Fruit fly (Drosophila melanogaster) whole organism, pupa: Measurements from ENCODE around the gene Duox.

Experiments used
- CG10348 ChIP-seq: fragments of 200-800 bp; sonication (Bioruptor generic); IDR thresholded peaks from 2 replicates; pipeline ENCODE4 v1.3.6; 2022; ENCODE audit warnings: missing biosample characterization, missing genetic modification characterization
- CG12605 ChIP-seq: fragments of 200-800 bp; sonication (Bioruptor generic); IDR thresholded peaks from 2 replicates; pipeline ENCODE4 v1.3.6; 2022; ENCODE audit warnings: missing biosample characterization, missing genetic modification characterization
- CG13204 ChIP-seq: fragments of 200-800 bp; sonication (Bioruptor generic); optimal IDR thresholded peaks from 2 replicates; lab custom pipeline; 2018; ENCODE audit warnings: missing biosample characterization, mild to moderate bottlenecking, missing genetic modification characterization, moderate library complexity
- CG14655 ChIP-seq: fragments of 200-800 bp; sonication (Bioruptor generic); optimal IDR thresholded peaks from 3 replicates; lab custom pipeline; 2017; ENCODE audit warnings: mild to moderate bottlenecking, missing biosample characterization, missing genetic modification reagents, missing genetic modification characterization
- CG15710 ChIP-seq: fragments of 200-800 bp; sonication (Bioruptor generic); optimal IDR thresholded peaks from 2 replicates; lab custom pipeline; 2018; ENCODE audit warnings: missing biosample characterization, mild to moderate bottlenecking, missing genetic modification characterization, moderate library complexity
- CG17806 ChIP-seq: fragments of 200-800 bp; sonication (Bioruptor generic); optimal IDR thresholded peaks from 2 replicates; lab custom pipeline; 2018; ENCODE audit warnings: missing biosample characterization, mild to moderate bottlenecking, missing genetic modification characterization, moderate library complexity
- CG32121 ChIP-seq: fragments of 200-800 bp; sonication (Bioruptor generic); IDR thresholded peaks from 2 replicates; pipeline ENCODE4 v1.3.6; 2022; ENCODE audit warnings: missing biosample characterization, missing genetic modification characterization
- CG34367 ChIP-seq: fragments of 200-800 bp; sonication (Bioruptor generic); optimal IDR thresholded peaks from 2 replicates; lab custom pipeline; 2018; ENCODE audit warnings: missing biosample characterization, mild to moderate bottlenecking, missing genetic modification characterization
- CG4496 ChIP-seq: fragments of 200-800 bp; sonication (Bioruptor generic); IDR thresholded peaks from 3 replicates; pipeline ENCODE4 v1.3.6; 2022; ENCODE audit warnings: missing biosample characterization, missing genetic modification characterization
- CG8159 ChIP-seq: fragments of 200-800 bp; sonication (Bioruptor generic); optimal IDR thresholded peaks from 3 replicates; lab custom pipeline; 2018; ENCODE audit warnings: missing biosample characterization, mild to moderate bottlenecking, missing genetic modification characterization, moderate library complexity
- CG8301 ChIP-seq: fragments of 200-800 bp; sonication (Bioruptor generic); optimal IDR thresholded peaks from 2 replicates; lab custom pipeline; 2018; ENCODE audit warnings: missing biosample characterization, mild to moderate bottlenecking, missing genetic modification characterization
- CG9948 ChIP-seq: fragments of 200-800 bp; sonication (Bioruptor generic); optimal IDR thresholded peaks from 2 replicates; lab custom pipeline; 2018; ENCODE audit warnings: missing biosample characterization, mild to moderate bottlenecking, missing genetic modification characterization, moderate library complexity
- D1 ChIP-seq: fragments of 200-800 bp; sonication (Bioruptor generic); optimal IDR thresholded peaks from 2 replicates; lab custom pipeline; 2018; ENCODE audit warnings: missing biosample characterization, mild to moderate bottlenecking, missing genetic modification characterization, moderate library complexity
- EcR ChIP-seq: fragments of 200-800 bp; sonication (Bioruptor generic); optimal IDR thresholded peaks from 3 replicates; lab custom pipeline; 2019; ENCODE audit warnings: missing biosample characterization, missing genetic modification characterization, mild to moderate bottlenecking, moderate library complexity, missing genetic modification reagents
- Ets98B ChIP-seq: fragments of 200-800 bp; sonication (Bioruptor generic); IDR thresholded peaks from 2 replicates; pipeline ENCODE4 v1.3.6; 2022; ENCODE audit warnings: missing biosample characterization, missing genetic modification characterization
- Pif1A ChIP-seq: fragments of 200-800 bp; sonication (Bioruptor generic); optimal IDR thresholded peaks from 3 replicates; lab custom pipeline; 2016; ENCODE audit warnings: missing biosample characterization, missing genetic modification characterization
- Pif1B ChIP-seq: fragments of 200-800 bp; sonication (Bioruptor generic); optimal IDR thresholded peaks from 3 replicates; lab custom pipeline; 2016; ENCODE audit warnings: missing biosample characterization, missing genetic modification characterization
- Snoo ChIP-seq: fragments of 200-800 bp; sonication (Bioruptor generic); optimal IDR thresholded peaks from 3 replicates; lab custom pipeline; 2017; ENCODE audit warnings: missing biosample characterization, mild to moderate bottlenecking, missing genetic modification characterization, inconsistent platforms
- fd96Ca ChIP-seq: fragments of 200-800 bp; sonication (Bioruptor generic); IDR thresholded peaks from 3 replicates; pipeline ENCODE4 v1.3.6; 2022; ENCODE audit warnings: missing biosample characterization, missing genetic modification characterization
- gl ChIP-seq: fragments of 200-800 bp; sonication (Bioruptor generic); optimal IDR thresholded peaks from 2 replicates; lab custom pipeline; 2018; ENCODE audit warnings: missing biosample characterization, mild to moderate bottlenecking, missing genetic modification characterization
- rn ChIP-seq: fragments of 200-800 bp; sonication (Bioruptor generic); IDR thresholded peaks from 2 replicates; pipeline ENCODE4 v1.3.6; 2022; ENCODE audit warnings: missing biosample characterization, missing genetic modification characterization

The Duox gene

dm6 chr2L:2769476-2770185 is 60.4 kb downstream of the Duox start, which contains the start of the genes colt and HINT1:
Gene colt, minus strand, starts transcription at chr2L:2770069.
Gene HINT1, plus strand, starts transcription at chr2L:2770135.
- TF ChIP-seq Ets98B (GFP tag; lab: Robert Waterston, UW): peak; percentile 55
- TF ChIP-seq Pif1A (GFP tag; lab: Kevin White, UChicago): peak; percentile 91
- no peak for TF ChIP-seq rn (GFP tag; lab: Robert Waterston, UW)
- peak; percentile 93 for TF ChIP-seq CG13204 (GFP tag; lab: Kevin White, UChicago)
- TF ChIP-seq CG14655 (GFP tag; lab: Kevin White, UChicago): peak; percentile 88
- no peak for TF ChIP-seq D1 (tag; lab: Kevin White, UChicago)
- TF ChIP-seq Pif1B (GFP tag; lab: Kevin White, UChicago): peak; percentile 87
- TF ChIP-seq CG17806 (tag; lab: Kevin White, UChicago): peak; percentile 66
- peak; percentile 77 for TF ChIP-seq CG8159 (tag; lab: Kevin White, UChicago)
- peak; percentile 97 for TF ChIP-seq gl
- peak; percentile 51 for TF ChIP-seq CG15710 (tag; lab: Kevin White, UChicago)
- TF ChIP-seq CG10348 (GFP tag; lab: Robert Waterston, UW): no peak
- peak; percentile 57 for TF ChIP-seq CG9948 (tag; lab: Kevin White, UChicago)
- peak; percentile 78 for TF ChIP-seq CG4496 (GFP tag; lab: Robert Waterston, UW)
- peak; percentile 82 for TF ChIP-seq CG8301
- peak; percentile 16; the same call in 1 of the 3 replicates for TF ChIP-seq fd96Ca (GFP tag; lab: Robert Waterston, UW)
- TF ChIP-seq CG34367: peak; percentile 82
- peak; percentile 58 for TF ChIP-seq EcR (GFP tag; lab: Kevin White, UChicago)
- peak; percentile 73 for TF ChIP-seq Snoo (tag; lab: Kevin White, UChicago)
- peak; percentile 67; the same call in 1 of the 2 replicates for TF ChIP-seq CG12605 (GFP tag; lab: Robert Waterston, UW)
- TF ChIP-seq CG32121 (GFP tag; lab: Robert Waterston, UW): peak; percentile 48; the same call in 1 of the 2 replicates
- TF ChIP-seq, all 21 proteins: peak for 18

dm6 chr2L:2767627-2768026 is 62.4 kb downstream of the Duox start, which contains the start of the genes Taf10b and Taf10:
Gene Taf10b, minus strand, starts transcription at chr2L:2767845.
Gene Taf10, plus strand, starts transcription at chr2L:2767890.
- TF ChIP-seq CG8159 (tag; lab: Kevin White, UChicago) (no peak), CG17806 (tag; lab: Kevin White, UChicago) (no peak), fd96Ca (GFP tag; lab: Robert Waterston, UW) (peak; percentile 46; the same call in 1 of the 3 replicates), CG34367 (no peak)
- TF ChIP-seq, all 21 proteins: peak for 1
